Worm (Caenorhabditis elegans): ENCODE results near the gene T26A5.8.

The T26A5.8 gene

ce11 chrIII:6495191-6495723, 32.6 kb upstream of the T26A5.8 start, which contains the start of gene F23F12.13:
F23F12.13 (plus strand) TSS chrIII:6495673.
- no peak for TF ChIP-seq ets-7 (tag; optimal IDR thresholded peaks at IDR 0.05)
- TF ChIP-seq tbx-11 (GFP tag; IDR thresholded peaks at IDR 0.05) = no peak
- no peak for TF ChIP-seq tbx-37 (GFP tag; conservative IDR thresholded peaks at IDR 0.05)
- TF ChIP-seq B0310.2 (tag; optimal IDR thresholded peaks at IDR 0.05) = no peak
- no peak for TF ChIP-seq tra-4 (tag; optimal IDR thresholded peaks at IDR 0.05)
- no peak for TF ChIP-seq F13C5.2 (tag; optimal IDR thresholded peaks at IDR 0.05)
- no peak for TF ChIP-seq pes-1 (GFP tag; IDR thresholded peaks at IDR 0.05)
- no peak for TF ChIP-seq aly-1 (tag; optimal IDR thresholded peaks at IDR 0.05)
- TF ChIP-seq scrt-1 (GFP tag; IDR thresholded peaks at IDR 0.05) = no peak
- no peak for TF ChIP-seq hmg-4 (GFP tag; optimal IDR thresholded peaks at IDR 0.05)
- no peak for TF ChIP-seq ama-1 (optimal IDR thresholded peaks at IDR 0.05)
- no peak for TF ChIP-seq ceh-13 (GFP tag; optimal IDR thresholded peaks at IDR 0.05)
- TF ChIP-seq flt-1 (GFP tag; IDR thresholded peaks at IDR 0.05) = no peak

- TF ChIP-seq pes-1 (GFP tag; IDR thresholded peaks at IDR 0.05) (no peak), F13C5.2 (tag; optimal IDR thresholded peaks at IDR 0.05) (no peak), sea-1 (GFP tag; conservative IDR thresholded peaks at IDR 0.05) (no peak), aly-1 (tag; optimal IDR thresholded peaks at IDR 0.05) (no peak), ceh-13 (GFP tag; optimal IDR thresholded peaks at IDR 0.05) (no peak), ceh-36 (tag; optimal IDR thresholded peaks at IDR 0.05) (no peak), B0310.2 (tag; optimal IDR thresholded peaks at IDR 0.05) (no peak)
These were observed 30.2 kb upstream of the T26A5.8 start, which contains the start of gene srb-11 for ce11 chrIII:6492807-6493206. srb-11 (minus strand) TSS chrIII:6492907.

- TF ChIP-seq ceh-36 (tag; optimal IDR thresholded peaks at IDR 0.05) = no peak
- no peak for TF ChIP-seq scrt-1 (GFP tag; IDR thresholded peaks at IDR 0.05)
- no peak for TF ChIP-seq hmbx-1 (tag; optimal IDR thresholded peaks at IDR 0.05)
- TF ChIP-seq B0310.2 (tag; optimal IDR thresholded peaks at IDR 0.05) = no peak
- no peak for TF ChIP-seq sea-1 (GFP tag; conservative IDR thresholded peaks at IDR 0.05)
- TF ChIP-seq hmg-4 (GFP tag; optimal IDR thresholded peaks at IDR 0.05) = no peak
- no peak for TF ChIP-seq ama-1 (optimal IDR thresholded peaks at IDR 0.05)
- TF ChIP-seq ceh-13 (GFP tag; optimal IDR thresholded peaks at IDR 0.05) = no peak
- no peak for TF ChIP-seq pes-1 (GFP tag; IDR thresholded peaks at IDR 0.05)
- no peak for TF ChIP-seq ets-7 (tag; optimal IDR thresholded peaks at IDR 0.05)
- TF ChIP-seq F13C5.2 (tag; optimal IDR thresholded peaks at IDR 0.05) = no peak
- TF ChIP-seq tra-4 (tag; optimal IDR thresholded peaks at IDR 0.05) = no peak
- TF ChIP-seq tbx-37 (GFP tag; conservative IDR thresholded peaks at IDR 0.05) = no peak
- TF ChIP-seq aly-1 (tag; optimal IDR thresholded peaks at IDR 0.05) = no peak
- TF ChIP-seq flt-1 (GFP tag; IDR thresholded peaks at IDR 0.05) = no peak
These were observed 28.3 kb upstream of the T26A5.8 start for ce11 chrIII:6490989-6491388.

- no peak for TF ChIP-seq tbx-37 (GFP tag; conservative IDR thresholded peaks at IDR 0.05)
- no peak for TF ChIP-seq ets-7 (tag; optimal IDR thresholded peaks at IDR 0.05)
- no peak for TF ChIP-seq hmbx-1 (tag; optimal IDR thresholded peaks at IDR 0.05)
- no peak for TF ChIP-seq ceh-13 (GFP tag; optimal IDR thresholded peaks at IDR 0.05)
- no peak for TF ChIP-seq sea-1 (GFP tag; conservative IDR thresholded peaks at IDR 0.05)
- TF ChIP-seq flt-1 (GFP tag; IDR thresholded peaks at IDR 0.05) = no peak
These were observed 26.8 kb upstream of the T26A5.8 start, which contains the start of gene rpt-3 for ce11 chrIII:6489493-6489892. rpt-3 (plus strand) TSS chrIII:6489793.

- TF ChIP-seq hnd-1 (tag; optimal IDR thresholded peaks at IDR 0.05) (no peak), aly-1 (tag; optimal IDR thresholded peaks at IDR 0.05) (no peak), pes-1 (GFP tag; IDR thresholded peaks at IDR 0.05) (no peak), F13C5.2 (tag; optimal IDR thresholded peaks at IDR 0.05) (no peak), ets-7 (tag; optimal IDR thresholded peaks at IDR 0.05) (no peak), ceh-13 (GFP tag; optimal IDR thresholded peaks at IDR 0.05) (no peak), hmg-4 (GFP tag; optimal IDR thresholded peaks at IDR 0.05) (no peak), flt-1 (GFP tag; IDR thresholded peaks at IDR 0.05) (no peak), ama-1 (optimal IDR thresholded peaks at IDR 0.05) (no peak), scrt-1 (GFP tag; IDR thresholded peaks at IDR 0.05) (no peak), ceh-36 (tag; optimal IDR thresholded peaks at IDR 0.05) (no peak), B0310.2 (tag; optimal IDR thresholded peaks at IDR 0.05) (no peak), tbx-37 (GFP tag; conservative IDR thresholded peaks at IDR 0.05) (no peak), tbx-11 (GFP tag; IDR thresholded peaks at IDR 0.05) (no peak), tra-4 (tag; optimal IDR thresholded peaks at IDR 0.05) (no peak), hmbx-1 (tag; optimal IDR thresholded peaks at IDR 0.05) (no peak), sea-1 (GFP tag; conservative IDR thresholded peaks at IDR 0.05) (no peak)
These were observed 26.3 kb upstream of the T26A5.8 start for ce11 chrIII:6488916-6489315.

- no peak for TF ChIP-seq B0310.2 (tag; optimal IDR thresholded peaks at IDR 0.05)
- no peak for TF ChIP-seq ama-1 (optimal IDR thresholded peaks at IDR 0.05)
These were observed 20.3 kb upstream of the T26A5.8 start, which contains the start of gene chtb-2 for ce11 chrIII:6482918-6483317. chtb-2 (plus strand) TSS chrIII:6483218.

ce11 chrIII:6479439-6479838, 16.8 kb upstream of the T26A5.8 start:
- TF ChIP-seq ets-7 (tag; optimal IDR thresholded peaks at IDR 0.05) (no peak), pes-1 (GFP tag; IDR thresholded peaks at IDR 0.05) (no peak), ceh-13 (GFP tag; optimal IDR thresholded peaks at IDR 0.05) (no peak), F13C5.2 (tag; optimal IDR thresholded peaks at IDR 0.05) (no peak), flt-1 (GFP tag; IDR thresholded peaks at IDR 0.05) (no peak), hnd-1 (tag; optimal IDR thresholded peaks at IDR 0.05) (no peak), tbx-11 (GFP tag; IDR thresholded peaks at IDR 0.05) (no peak), tra-4 (tag; optimal IDR thresholded peaks at IDR 0.05) (no peak), tbx-37 (GFP tag; conservative IDR thresholded peaks at IDR 0.05) (no peak), ceh-36 (tag; optimal IDR thresholded peaks at IDR 0.05) (no peak), scrt-1 (GFP tag; IDR thresholded peaks at IDR 0.05) (no peak), ama-1 (optimal IDR thresholded peaks at IDR 0.05) (no peak), aly-1 (tag; optimal IDR thresholded peaks at IDR 0.05) (no peak)

Data from whole organism, early embryonic.